Fruit fly (Drosophila melanogaster) whole organism, embryonic: ENCODE measurements around the gene oxt.

Source experiments
- ATbp ChIP-seq: fragments of 200-800 bp; sonication (Bioruptor generic); optimal IDR thresholded peaks from 2 replicates; lab custom pipeline; 2017; ENCODE audit warnings: missing biosample characterization, mild to moderate bottlenecking, missing genetic modification characterization, missing genetic modification reagents
- B-H2 ChIP-seq: fragments of 200-800 bp; sonication (Bioruptor generic); optimal IDR thresholded peaks from 2 replicates; lab custom pipeline; 2018; ENCODE audit warnings: missing biosample characterization, mild to moderate bottlenecking, missing genetic modification characterization
- CG11093 ChIP-seq: fragments of 200-800 bp; sonication (Bioruptor generic); IDR thresholded peaks from 3 replicates; pipeline ENCODE4 v1.3.6; 2022; ENCODE audit warnings: missing biosample characterization, missing genetic modification characterization
- CG1602 ChIP-seq: fragments of 200-800 bp; sonication (Bioruptor generic); optimal IDR thresholded peaks from 3 replicates; lab custom pipeline; 2016; ENCODE audit warnings: missing biosample characterization, missing genetic modification characterization
- CG17186 ChIP-seq: fragments of 200-800 bp; sonication (Bioruptor generic); optimal IDR thresholded peaks from 3 replicates; lab custom pipeline; 2017; ENCODE audit warnings: missing biosample characterization, missing genetic modification reagents, missing genetic modification characterization
- CG2202 ChIP-seq: fragments of 200-800 bp; sonication (Bioruptor generic); optimal IDR thresholded peaks from 2 replicates; lab custom pipeline; 2018; ENCODE audit warnings: missing biosample characterization, mild to moderate bottlenecking, missing genetic modification characterization
- CG2712 ChIP-seq: fragments of 200-800 bp; optimal IDR thresholded peaks from 3 replicates; lab custom pipeline; 2019; ENCODE audit warnings: missing biosample characterization, mild to moderate bottlenecking, missing genetic modification characterization, moderate library complexity
- CG3838 ChIP-seq: fragments of 200-800 bp; sonication (Bioruptor generic); optimal IDR thresholded peaks from 3 replicates; lab custom pipeline; 2016; ENCODE audit warnings: missing biosample characterization, missing genetic modification characterization
- CG6654 ChIP-seq: fragments of 200-800 bp; sonication (Bioruptor generic); optimal IDR thresholded peaks from 2 replicates; lab custom pipeline; 2017; ENCODE audit warnings: missing biosample characterization, mild to moderate bottlenecking, missing genetic modification characterization
- CG6683 ChIP-seq: fragments of 200-800 bp; sonication (Bioruptor generic); optimal IDR thresholded peaks from 2 replicates; lab custom pipeline; 2017; ENCODE audit warnings: missing biosample characterization, mild to moderate bottlenecking, missing genetic modification characterization, missing genetic modification reagents
- CG7357 ChIP-seq: fragments of 200-800 bp; sonication (Bioruptor generic); IDR thresholded peaks from 3 replicates; pipeline ENCODE4 v1.3.6; 2022; ENCODE audit warnings: missing biosample characterization, missing genetic modification characterization
- CG7372 ChIP-seq: fragments of 200-800 bp; sonication (Bioruptor generic); IDR thresholded peaks from 2 replicates; pipeline ENCODE4 v1.3.6; 2022; ENCODE audit warnings: missing biosample characterization, missing genetic modification characterization
- CG7963 ChIP-seq: fragments of 200-800 bp; sonication (Bioruptor generic); IDR thresholded peaks from 3 replicates; pipeline ENCODE4 v1.3.6; 2022; ENCODE audit warnings: missing biosample characterization, missing genetic modification characterization; ENCODE audit not compliant: partially characterized antibody
- CG8281 ChIP-seq: fragments of 200-800 bp; sonication (Bioruptor generic); optimal IDR thresholded peaks from 2 replicates; lab custom pipeline; 2018; ENCODE audit warnings: missing biosample characterization, mild to moderate bottlenecking, missing genetic modification characterization, moderate library complexity
- CG8388 ChIP-seq: fragments of 200-800 bp; sonication (Bioruptor generic); optimal IDR thresholded peaks from 2 replicates; lab custom pipeline; 2019; ENCODE audit warnings: missing biosample characterization, mild to moderate bottlenecking, missing genetic modification characterization, moderate library complexity
- Camta ChIP-seq: fragments of 200-800 bp; sonication (Bioruptor generic); optimal IDR thresholded peaks from 2 replicates; lab custom pipeline; 2016; ENCODE audit warnings: missing biosample characterization, missing genetic modification characterization
- Ets65A ChIP-seq: fragments of 200-800 bp; sonication (Bioruptor generic); peaks from one replicate; lab custom pipeline; 2016; ENCODE audit warnings: missing biosample characterization, missing genetic modification characterization
- H15 ChIP-seq: fragments of 200-800 bp; sonication (Bioruptor generic); IDR thresholded peaks from 3 replicates; pipeline ENCODE4 v1.3.6; 2022; ENCODE audit warnings: missing biosample characterization, missing genetic modification characterization
- HLH4C ChIP-seq: fragments of 200-800 bp; sonication (Bioruptor generic); IDR thresholded peaks from 3 replicates; pipeline ENCODE4 v1.3.6; 2022; ENCODE audit warnings: missing biosample characterization, missing genetic modification characterization; ENCODE audit not compliant: partially characterized antibody
- MBD-R2 ChIP-seq: fragments of 200-800 bp; sonication (Bioruptor generic); IDR thresholded peaks from 2 replicates; pipeline ENCODE4 v1.3.6; 2022; ENCODE audit warnings: missing biosample characterization, missing genetic modification characterization
- MTF-1 ChIP-seq: fragments of 200-800 bp; sonication (Bioruptor generic); optimal IDR thresholded peaks from 2 replicates; lab custom pipeline; 2018; ENCODE audit warnings: missing biosample characterization, mild to moderate bottlenecking, missing genetic modification characterization, borderline replicate concordance
- NC2β ChIP-seq: fragments of 200-800 bp; sonication (Bioruptor generic); optimal IDR thresholded peaks from 2 replicates; lab custom pipeline; 2016; ENCODE audit warnings: missing biosample characterization, missing genetic modification characterization
- Neu2 ChIP-seq: fragments of 200-800 bp; sonication (Bioruptor generic); optimal IDR thresholded peaks from 3 replicates; lab custom pipeline; 2016; ENCODE audit warnings: missing biosample characterization, missing genetic modification characterization, borderline replicate concordance
- Nf-YA ChIP-seq: fragments of 200-800 bp; sonication (Bioruptor generic); IDR thresholded peaks from 2 replicates; pipeline ENCODE4 v1.3.6; 2022; ENCODE audit warnings: missing biosample characterization, missing genetic modification characterization
- ara ChIP-seq: fragments of 200-800 bp; sonication (Bioruptor generic); IDR thresholded peaks from 2 replicates; pipeline ENCODE4 v1.3.6; 2022; ENCODE audit warnings: missing biosample characterization, missing genetic modification characterization
- chinmo ChIP-seq: fragments of 200-800 bp; sonication (Bioruptor generic); IDR thresholded peaks from 4 replicates; pipeline ENCODE4 v1.3.6; 2022; ENCODE audit warnings: missing biosample characterization, missing genetic modification characterization; ENCODE audit not compliant: partially characterized antibody
- ci ChIP-seq: fragments of 200-800 bp; sonication (Bioruptor generic); IDR thresholded peaks from 3 replicates; pipeline ENCODE4 v1.3.6; 2022; ENCODE audit warnings: missing biosample characterization, missing genetic modification characterization
- esg ChIP-seq: fragments of 200-800 bp; sonication (Bioruptor generic); conservative IDR thresholded peaks from 2 replicates; pipeline ENCODE4 v1.3.6; 2022; ENCODE audit warnings: missing biosample characterization, missing genetic modification characterization
- fd3F ChIP-seq: fragments of 200-800 bp; sonication (Bioruptor generic); optimal IDR thresholded peaks from 2 replicates; lab custom pipeline; 2018; ENCODE audit warnings: missing biosample characterization, mild to moderate bottlenecking, missing genetic modification characterization, moderate library complexity
- gce ChIP-seq: fragments of 200-800 bp; sonication (Bioruptor generic); IDR thresholded peaks from 3 replicates; pipeline ENCODE4 v1.3.6; 2022; ENCODE audit warnings: missing biosample characterization, missing genetic modification characterization
- gcm ChIP-seq: fragments of 200-800 bp; sonication (Bioruptor generic); optimal IDR thresholded peaks from 2 replicates; lab custom pipeline; 2019; ENCODE audit warnings: missing biosample characterization, mild to moderate bottlenecking, missing genetic modification characterization, moderate library complexity
- gro ChIP-seq: fragments of 200-800 bp; sonication (Bioruptor generic); optimal IDR thresholded peaks from 2 replicates; lab custom pipeline; 2016; ENCODE audit warnings: missing biosample characterization, missing genetic modification characterization
- hb ChIP-seq: fragments of 200-800 bp; sonication (Bioruptor generic); IDR thresholded peaks from 3 replicates; pipeline ENCODE4 v1.3.6; 2022; ENCODE audit warnings: missing biosample characterization, missing genetic modification characterization; ENCODE audit not compliant: partially characterized antibody
- ind ChIP-seq: fragments of 200-800 bp; sonication (Bioruptor generic); optimal IDR thresholded peaks from 3 replicates; lab custom pipeline; 2016; ENCODE audit warnings: missing biosample characterization, missing genetic modification characterization
- inv ChIP-seq: fragments of 200-800 bp; sonication (Bioruptor generic); IDR thresholded peaks from 2 replicates; pipeline ENCODE4 v1.3.6; 2022; ENCODE audit warnings: missing biosample characterization, missing genetic modification characterization; ENCODE audit not compliant: partially characterized antibody
- jigr1 ChIP-seq: fragments of 200-800 bp; sonication (Bioruptor generic); IDR thresholded peaks from 3 replicates; pipeline ENCODE4 v1.3.6; 2022; ENCODE audit warnings: missing biosample characterization, missing genetic modification characterization
- kah ChIP-seq: fragments of 200-800 bp; sonication (Bioruptor generic); optimal IDR thresholded peaks from 2 replicates; lab custom pipeline; 2018; ENCODE audit warnings: missing biosample characterization, mild to moderate bottlenecking, missing genetic modification characterization
- knrl ChIP-seq: fragments of 200-800 bp; sonication (Bioruptor generic); IDR thresholded peaks from 3 replicates; pipeline ENCODE4 v1.3.6; 2022; ENCODE audit warnings: missing biosample characterization, missing genetic modification characterization; ENCODE audit not compliant: partially characterized antibody
- mld ChIP-seq: fragments of 200-800 bp; sonication (Bioruptor generic); IDR thresholded peaks from 3 replicates; pipeline ENCODE4 v1.3.6; 2022; ENCODE audit warnings: missing biosample characterization, missing genetic modification characterization; ENCODE audit not compliant: partially characterized antibody
- prd ChIP-seq, 3 experiments: fragments of >200 bp in 2 of 3; fragments of 200-800 bp in 1 of 3; sonication (Bioruptor generic) in 1 of 3; optimal IDR thresholded peaks in 2 of 3; IDR thresholded peaks in 1 of 3; 2 replicates in 2 of 3; 3 replicates in 1 of 3; pipeline versions ENCODE4 v1.3.6 to Lab custom; 2017 to 2022; ENCODE audit warnings: missing biosample characterization in 1 of 3, missing genetic modification characterization in 1 of 3
- ro ChIP-seq: fragments of 200-800 bp; sonication (Bioruptor generic); IDR thresholded peaks from 2 replicates; pipeline ENCODE4 v1.3.6; 2022; ENCODE audit warnings: missing biosample characterization, missing genetic modification characterization
- schlank ChIP-seq: fragments of 200-800 bp; sonication (Bioruptor generic); optimal IDR thresholded peaks from 2 replicates; lab custom pipeline; 2018; ENCODE audit warnings: missing biosample characterization, mild to moderate bottlenecking, missing genetic modification characterization
- scrt ChIP-seq: fragments of 200-800 bp; sonication (Bioruptor generic); optimal IDR thresholded peaks from 2 replicates; lab custom pipeline; 2018; ENCODE audit warnings: missing biosample characterization, mild to moderate bottlenecking, missing genetic modification characterization, moderate library complexity
- seq ChIP-seq: fragments of 200-800 bp; sonication (Bioruptor generic); IDR thresholded peaks from 2 replicates; pipeline ENCODE4 v1.3.6; 2022; ENCODE audit warnings: missing biosample characterization, missing genetic modification characterization
- sr ChIP-seq: fragments of 200-800 bp; sonication (Bioruptor generic); IDR thresholded peaks from 3 replicates; pipeline ENCODE4 v1.3.6; 2022; ENCODE audit warnings: missing biosample characterization, missing genetic modification characterization
- tap ChIP-seq: fragments of 200-800 bp; optimal IDR thresholded peaks from 3 replicates; lab custom pipeline; 2019; ENCODE audit warnings: missing biosample characterization, mild to moderate bottlenecking, missing genetic modification characterization, moderate library complexity
- usp ChIP-seq: fragments of >200 bp; optimal IDR thresholded peaks from 2 replicates; lab custom pipeline; 2017; ENCODE audit warnings: missing biosample characterization, missing genetic modification characterization

Gene oxt

DNA sequence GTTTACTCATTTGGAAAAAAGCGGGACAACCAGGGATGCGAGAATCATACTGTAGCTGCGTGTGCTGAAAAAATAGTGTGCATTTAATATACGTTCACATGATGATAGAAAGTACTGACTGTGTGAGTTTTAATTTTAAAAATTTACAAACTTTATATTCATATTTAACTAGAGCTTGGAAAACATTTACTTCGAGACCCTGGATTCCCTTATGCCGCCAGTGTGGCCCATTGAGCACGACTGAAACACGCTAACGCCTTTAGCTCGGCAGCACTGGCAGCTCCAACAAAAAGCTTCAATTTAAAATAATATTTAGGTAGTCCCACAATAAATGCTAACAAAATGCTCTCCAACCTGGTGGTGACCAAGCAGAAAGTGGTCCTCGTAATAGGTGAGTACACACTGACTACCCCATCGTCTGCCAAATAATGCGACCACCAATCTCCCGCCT lies 5.0 kb downstream of the oxt start, which contains the start of the genes CG1275 and Elp5 (continued):
- TF ChIP-seq esg (peak; percentile 99), ind (peak; percentile 95), CG2202 (tag; lab: Kevin White, UChicago) (peak; percentile 96)
- TF ChIP-seq, all 482 proteins: peak for 445

DNA sequence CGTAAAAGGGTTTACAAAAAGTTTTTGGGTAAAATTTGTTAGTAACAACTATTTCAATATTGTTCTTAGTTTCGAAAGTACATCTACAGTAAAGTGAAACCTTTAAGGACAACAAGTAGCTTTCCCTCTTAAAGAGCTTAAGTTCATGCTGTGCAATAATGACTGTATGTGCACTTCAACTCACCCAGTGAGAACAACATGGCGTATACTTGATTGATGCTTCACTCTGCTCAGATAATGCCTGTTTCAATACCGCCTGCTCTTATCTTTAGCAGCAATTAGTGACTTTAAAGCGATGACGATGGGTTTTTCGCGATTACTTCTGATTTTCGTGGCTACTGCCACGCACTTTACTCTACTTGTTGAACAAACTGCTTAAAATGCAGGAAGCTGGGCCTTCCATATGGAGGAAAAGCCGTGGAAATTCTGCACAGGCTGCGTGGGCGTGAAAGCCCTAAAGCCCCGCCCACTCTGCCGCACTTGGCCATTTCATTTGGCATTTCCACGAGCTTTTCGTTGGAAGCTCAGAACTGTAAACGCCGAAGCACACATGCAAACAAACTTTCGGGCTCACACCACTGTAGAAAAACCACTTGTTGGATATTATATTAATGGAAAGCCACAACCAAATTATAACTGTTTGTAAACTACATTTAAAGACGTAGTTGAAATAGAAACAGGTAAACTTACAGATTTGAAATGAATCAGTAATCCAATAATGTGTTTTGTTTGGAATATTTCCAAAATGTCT lies 5.9 kb downstream of the oxt start:
- no peak for TF ChIP-seq ara (GFP tag; lab: Robert Waterston, UW)
- no peak for TF ChIP-seq ATbp (GFP tag; lab: Kevin White, UChicago)
- TF ChIP-seq CG6654 (GFP tag; lab: Kevin White, UChicago): no peak
- TF ChIP-seq prd (optimal IDR thresholded peaks at IDR 0.05; lab: Kevin White, UChicago): no peak
- no peak for TF ChIP-seq prd (GFP tag; IDR thresholded peaks at IDR 0.05; lab: Robert Waterston, UW)
- 0 out of 3 replicates have a peak, but pooled peaks have one; percentile 28 for TF ChIP-seq ci (GFP tag; lab: Robert Waterston, UW)
- TF ChIP-seq scrt (GFP tag; lab: Kevin White, UChicago): peak; percentile 87
- no peak for TF ChIP-seq tap (tag; lab: Kevin White, UChicago)
- 0 out of 4 replicates have a peak, but pooled peaks have one; percentile 5 for TF ChIP-seq chinmo
- TF ChIP-seq MBD-R2 (GFP tag; lab: Robert Waterston, UW): no peak
- TF ChIP-seq CG7372 (GFP tag; lab: Robert Waterston, UW): peak; percentile 29; the same call in 1 of the 2 replicates
- TF ChIP-seq jigr1 (GFP tag; lab: Robert Waterston, UW): no peak
- TF ChIP-seq knrl (GFP tag; lab: Robert Waterston, UW): no peak
- TF ChIP-seq NC2β (GFP tag; lab: Kevin White, UChicago): no peak
- TF ChIP-seq CG7963 (GFP tag; lab: Robert Waterston, UW): 0 out of 3 replicates have a peak, but pooled peaks have one; percentile 38
- no peak for TF ChIP-seq Nf-YA (GFP tag; lab: Robert Waterston, UW)
- TF ChIP-seq B-H2: no peak
- TF ChIP-seq sr (GFP tag; lab: Robert Waterston, UW): peak; percentile 91
- TF ChIP-seq kah: peak; percentile 82
- TF ChIP-seq CG8388 (GFP tag; lab: Kevin White, UChicago): no peak
- TF ChIP-seq schlank (tag; lab: Kevin White, UChicago): no peak
- TF ChIP-seq mld (GFP tag; lab: Robert Waterston, UW): no peak
- TF ChIP-seq CG17186 (GFP tag; lab: Kevin White, UChicago): no peak
- TF ChIP-seq CG1602 (GFP tag; lab: Kevin White, UChicago): no peak
- TF ChIP-seq Ets65A (GFP tag; lab: Kevin White, UChicago): peak; percentile 4
- TF ChIP-seq usp (GFP tag; lab: Kevin White, UChicago): no peak

DNA sequence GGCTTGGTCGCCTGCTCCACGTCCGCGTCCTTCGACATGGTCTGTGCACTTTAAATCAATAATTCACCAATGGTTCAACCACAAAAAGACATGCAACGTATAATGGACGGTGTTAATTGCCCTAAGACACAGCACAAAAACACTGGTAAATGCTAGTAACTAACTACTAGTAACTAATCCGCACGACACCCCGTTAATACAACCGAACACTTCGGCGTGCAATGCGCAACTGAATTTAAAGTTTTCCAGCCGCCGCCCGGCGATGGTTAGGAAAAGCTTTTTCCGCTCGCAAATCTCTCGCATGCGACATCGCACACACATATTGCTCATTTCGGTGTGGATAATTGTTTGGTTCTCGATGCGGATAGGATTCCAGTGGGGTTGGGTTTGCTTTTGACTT lies 6.7 kb downstream of the oxt start:
- TF ChIP-seq seq: peak; percentile 22; the same call in 1 of the 2 replicates
- TF ChIP-seq Camta: no peak
- TF ChIP-seq inv: no peak
- TF ChIP-seq CG3838 (GFP tag; lab: Kevin White, UChicago): no peak
- no peak for TF ChIP-seq ro (GFP tag; lab: Robert Waterston, UW)
- TF ChIP-seq HLH4C (GFP tag; lab: Robert Waterston, UW): no peak
- TF ChIP-seq ind: no peak
- no peak for TF ChIP-seq CG2712
- no peak for TF ChIP-seq CG7357 (GFP tag; lab: Robert Waterston, UW)
- TF ChIP-seq hb: no peak
- TF ChIP-seq gro (GFP tag; lab: Kevin White, UChicago): no peak
- TF ChIP-seq CG8281: no peak
- no peak for TF ChIP-seq CG6683 (GFP tag; lab: Kevin White, UChicago)
- TF ChIP-seq gcm (GFP tag; lab: Kevin White, UChicago): no peak
- TF ChIP-seq H15 (GFP tag; lab: Robert Waterston, UW): no peak
- TF ChIP-seq Neu2: no peak
- TF ChIP-seq fd3F (GFP tag; lab: Kevin White, UChicago): no peak
- TF ChIP-seq CG11093 (GFP tag; lab: Robert Waterston, UW): no peak
- no peak for TF ChIP-seq MTF-1 (GFP tag; lab: Kevin White, UChicago)
- no peak for TF ChIP-seq gce (GFP tag; lab: Robert Waterston, UW)
